Fruit fly (Drosophila melanogaster): ENCODE data around the gene CG7889.

The CG7889 gene

dm6 chrX:19289318-19289970 lies 46.0 kb downstream of the CG7889 start (continued):
- TF ChIP-seq Hr38 (GFP tag; optimal IDR thresholded peaks at IDR 0.05) (peak; percentile 81), CG11902 (GFP tag; optimal IDR thresholded peaks at IDR 0.05) (peak; percentile 98), CG6792 (GFP tag; optimal IDR thresholded peaks at IDR 0.05) (peak; percentile 98), Eip75B (GFP tag; optimal IDR thresholded peaks at IDR 0.05) (peak; percentile 96), Hr39 (GFP tag; optimal IDR thresholded peaks at IDR 0.05) (peak; percentile 98), vri (GFP tag; optimal IDR thresholded peaks at IDR 0.05) (peak; percentile 95), CG32006 (GFP tag; optimal IDR thresholded peaks at IDR 0.05) (peak; percentile 93), Hr4 (GFP tag; optimal IDR thresholded peaks at IDR 0.05) (peak; percentile 95), Eip93F (GFP tag; optimal IDR thresholded peaks at IDR 0.05) (peak; percentile 96), Sox15 (GFP tag; optimal IDR thresholded peaks at IDR 0.05) (peak; percentile 97), CG3032 (tag; optimal IDR thresholded peaks at IDR 0.05) (peak; percentile 93), Eip78C (GFP tag) (peak; percentile 99), ss (GFP tag; optimal IDR thresholded peaks at IDR 0.05) (peak; percentile 94 to 97), acj6 (GFP tag; optimal IDR thresholded peaks at IDR 0.05) (peak; percentile 96), CG4318 (GFP tag; optimal IDR thresholded peaks at IDR 0.05) (peak; percentile 87), CG7368 (GFP tag; optimal IDR thresholded peaks at IDR 0.05) (peak; percentile 97)

dm6 chrX:19291780-19292605 lies 48.6 kb downstream of the CG7889 start:
- TF ChIP-seq Eip78C (GFP tag) = no peak
- TF ChIP-seq esn (GFP tag; optimal IDR thresholded peaks at IDR 0.05) = no peak
- no peak for TF ChIP-seq CG16779 (tag; optimal IDR thresholded peaks at IDR 0.05)
- TF ChIP-seq vri (GFP tag; optimal IDR thresholded peaks at IDR 0.05) = peak; percentile 68
- no peak for TF ChIP-seq CG32006 (GFP tag; optimal IDR thresholded peaks at IDR 0.05)

dm6 chrX:19293320-19293719 lies 49.9 kb downstream of the CG7889 start:
- no peak for TF ChIP-seq Ets21C (GFP tag; optimal IDR thresholded peaks at IDR 0.05)
- TF ChIP-seq fkh (GFP tag; optimal IDR thresholded peaks at IDR 0.05) = peak; percentile 1
- TF ChIP-seq Gug (GFP tag; IDR thresholded peaks at IDR 0.05) = no peak
- TF ChIP-seq fd85E (GFP tag; optimal IDR thresholded peaks at IDR 0.05) = no peak
- no peak for TF ChIP-seq Hr39 (GFP tag; optimal IDR thresholded peaks at IDR 0.05)
- TF ChIP-seq CG11902 (GFP tag; optimal IDR thresholded peaks at IDR 0.05) = no peak
- TF ChIP-seq CG6808 (GFP tag; optimal IDR thresholded peaks at IDR 0.05) = no peak
- no peak for TF ChIP-seq CG1621 (tag; optimal IDR thresholded peaks at IDR 0.05)
- TF ChIP-seq Sox15 (GFP tag; optimal IDR thresholded peaks at IDR 0.05) = no peak
- no peak for TF ChIP-seq salr (GFP tag; optimal IDR thresholded peaks at IDR 0.05)
- peak; percentile 73 for TF ChIP-seq vri (GFP tag; optimal IDR thresholded peaks at IDR 0.05)
- peak; percentile 14 for TF ChIP-seq Eip78C (GFP tag)
- no peak for TF ChIP-seq Hr4 (GFP tag; optimal IDR thresholded peaks at IDR 0.05)
- TF ChIP-seq CG6854 (GFP tag; optimal IDR thresholded peaks at IDR 0.05) = no peak

dm6 chrX:19294030-19294429 lies 50.6 kb downstream of the CG7889 start:
- TF ChIP-seq svp (GFP tag) (peak; percentile 43), vri (GFP tag; optimal IDR thresholded peaks at IDR 0.05) (peak; percentile 78), CG10631 (GFP tag; optimal IDR thresholded peaks at IDR 0.05) (no peak), pdm3 (GFP tag; optimal IDR thresholded peaks at IDR 0.05) (no peak), Sox14 (GFP tag; optimal IDR thresholded peaks at IDR 0.05) (no peak), achi (GFP tag; optimal IDR thresholded peaks at IDR 0.05) (no peak)

All from whole organism, prepupa.